Worm (Caenorhabditis elegans): ENCODE measurements around the gene M176.11.

DNA sequence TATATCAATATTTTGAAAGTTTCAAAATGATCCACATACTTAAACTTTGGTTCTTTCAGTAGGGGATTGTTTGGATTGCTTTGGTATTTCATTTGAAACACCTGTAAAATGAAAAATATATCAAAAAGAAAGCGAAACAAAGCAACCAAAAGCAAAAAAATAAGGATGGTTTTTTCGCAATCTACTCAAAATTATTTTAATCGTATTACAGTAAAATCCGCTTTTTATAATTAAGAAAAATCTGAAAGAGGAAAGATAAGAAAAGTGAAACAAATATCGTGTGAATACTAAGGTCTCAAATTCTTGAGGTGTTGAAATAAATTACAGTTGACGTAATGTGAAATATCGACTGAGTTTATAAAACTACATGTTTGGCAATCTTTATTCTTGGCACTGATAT is 44.0 kb downstream of the M176.11 start, which contains the start of gene chil-22:
- TF ChIP-seq unc-62 (GFP tag; optimal IDR thresholded peaks at IDR 0.05 in 1 of 2) (no peak), unc-62 (tag; optimal IDR thresholded peaks at IDR 0.05) (no peak), ceh-82 (tag; optimal IDR thresholded peaks at IDR 0.05) (no peak), F26F4.8 (GFP tag; conservative IDR thresholded peaks at IDR 0.05) (no peak), fkh-10 (GFP tag; optimal IDR thresholded peaks at IDR 0.05) (no peak), attf-4 (tag; optimal IDR thresholded peaks at IDR 0.05) (no peak), hlh-30 (tag; optimal IDR thresholded peaks at IDR 0.05; ENCODE audit: insufficient read depth) (no peak), unc-39 (tag; optimal IDR thresholded peaks at IDR 0.05) (no peak), nhr-11 (tag; optimal IDR thresholded peaks at IDR 0.05) (no peak), ztf-11 (tag; optimal IDR thresholded peaks at IDR 0.05) (no peak), nhr-77 (tag; optimal IDR thresholded peaks at IDR 0.05) (no peak), nhr-28 (tag; optimal IDR thresholded peaks at IDR 0.05) (no peak), fos-1 (tag; optimal IDR thresholded peaks at IDR 0.05) (no peak), unc-130 (GFP tag; optimal IDR thresholded peaks at IDR 0.05) (no peak), zag-1 (tag; optimal IDR thresholded peaks at IDR 0.05) (no peak)

Data from whole organism, L4 larva.